Worm (Caenorhabditis elegans) whole organism, late embryonic: Measurements from ENCODE around the gene srh-87.

Experiments
- ama-1 ChIP-seq: fragments of 150-350 bp; optimal IDR thresholded peaks from 2 replicates; lab custom pipeline; 2014
- ceh-34 ChIP-seq: sonication (generic microtip); optimal IDR thresholded peaks from 2 replicates; lab custom pipeline; 2016; ENCODE audit warnings: mild to moderate bottlenecking, missing genetic modification characterization, missing compliant biosample characterization
- ceh-48 ChIP-seq: sonication (generic microtip); optimal IDR thresholded peaks from 2 replicates; lab custom pipeline; 2016; ENCODE audit warnings: missing genetic modification characterization, inconsistent platforms, missing compliant biosample characterization
- ceh-6 ChIP-seq: fragments of 200-800 bp; sonication (Bioruptor generic); optimal IDR thresholded peaks from 2 replicates; lab custom pipeline; 2018; ENCODE audit warnings: mild to moderate bottlenecking, missing genetic modification characterization, missing compliant biosample characterization
- elt-2 ChIP-seq: sonication (generic microtip); optimal IDR thresholded peaks from 2 replicates; lab custom pipeline; 2016; ENCODE audit warnings: missing genetic modification reagents, missing genetic modification characterization, missing compliant biosample characterization
- gmeb-2 ChIP-seq: sonication (generic microtip); optimal IDR thresholded peaks from 2 replicates; lab custom pipeline; 2016; ENCODE audit warnings: missing genetic modification characterization, inconsistent platforms, missing compliant biosample characterization
- lin-11 ChIP-seq: fragments of 200-800 bp; sonication (Bioruptor generic); optimal IDR thresholded peaks from 2 replicates; lab custom pipeline; 2018; ENCODE audit warnings: mild to moderate bottlenecking, missing genetic modification characterization, missing compliant biosample characterization
- nfya-1 ChIP-seq: sonication (generic microtip); optimal IDR thresholded peaks from 2 replicates; lab custom pipeline; 2017; ENCODE audit warnings: missing genetic modification characterization, mild to moderate bottlenecking, missing compliant biosample characterization, antibody characterized with exemption, moderate library complexity
- odd-2 ChIP-seq: sonication (generic microtip); optimal IDR thresholded peaks from 2 replicates; lab custom pipeline; 2017; ENCODE audit warnings: antibody characterized with exemption, mild to moderate bottlenecking, missing genetic modification characterization, missing compliant biosample characterization
- pha-4 ChIP-seq: fragments of 150-350 bp; optimal IDR thresholded peaks from 2 replicates; lab custom pipeline; 2018; ENCODE audit warnings: missing biosample characterization, missing genetic modification reagents, missing genetic modification characterization
- pqm-1 ChIP-seq: sonication (generic microtip); optimal IDR thresholded peaks from 2 replicates; lab custom pipeline; 2016; ENCODE audit warnings: missing genetic modification characterization, missing compliant biosample characterization
- syd-9 ChIP-seq: sonication (generic microtip); optimal IDR thresholded peaks from 2 replicates; lab custom pipeline; 2016; ENCODE audit warnings: mild to moderate bottlenecking, missing genetic modification characterization, moderate library complexity, missing compliant biosample characterization
- tbx-2 ChIP-seq: sonication (generic microtip); optimal IDR thresholded peaks from 2 replicates; lab custom pipeline; 2016; ENCODE audit warnings: missing genetic modification characterization, missing compliant biosample characterization
- unc-86 ChIP-seq: sonication (generic microtip); optimal IDR thresholded peaks from 2 replicates; lab custom pipeline; 2016; ENCODE audit warnings: missing genetic modification characterization, missing compliant biosample characterization

- TF ChIP-seq syd-9 (tag; lab: Kevin White, UChicago): no peak
- TF ChIP-seq pha-4 (tag; lab: Kevin White, UChicago): no peak
- TF ChIP-seq nfya-1 (tag; lab: Kevin White, UChicago): no peak
- no peak for TF ChIP-seq gmeb-2 (tag; lab: Kevin White, UChicago)
- TF ChIP-seq pqm-1 (tag; lab: Kevin White, UChicago): no peak
- no peak for TF ChIP-seq lin-11 (tag; lab: Kevin White, UChicago)
- no peak for TF ChIP-seq ama-1 (lab: Kevin White, UChicago)
- no peak for TF ChIP-seq ceh-6 (GFP tag; lab: Kevin White, UChicago)
- no peak for TF ChIP-seq elt-2 (tag; lab: Kevin White, UChicago)
- no peak for TF ChIP-seq unc-86 (tag; lab: Kevin White, UChicago)
- no peak for TF ChIP-seq odd-2
- no peak for TF ChIP-seq ceh-48 (tag; lab: Kevin White, UChicago)
- TF ChIP-seq tbx-2 (tag; lab: Kevin White, UChicago): no peak
- TF ChIP-seq ceh-34 (tag; lab: Kevin White, UChicago): no peak
Measured at ce11 chrV:2983351-2983750, 37.8 kb upstream of the srh-87 start, which contains the start of gene srw-117.
